Fruit fly (Drosophila melanogaster) whole organism, embryonic: Measurements from ENCODE around the gene SPH93.

Source experiments
- Ada2b ChIP-seq: fragments of 200-800 bp; sonication (Bioruptor generic); IDR thresholded peaks from 2 replicates; pipeline ENCODE4 v1.3.6; 2022; ENCODE audit warnings: missing biosample characterization, missing genetic modification characterization
- CG10321 ChIP-seq: fragments of 200-800 bp; sonication (Bioruptor generic); IDR thresholded peaks from 2 replicates; pipeline ENCODE4 v1.3.6; 2022; ENCODE audit warnings: missing biosample characterization, missing genetic modification characterization
- CG10654 ChIP-seq: fragments of 200-800 bp; sonication (Bioruptor generic); optimal IDR thresholded peaks from 2 replicates; lab custom pipeline; 2016; ENCODE audit warnings: missing biosample characterization, missing genetic modification characterization
- CG12299 ChIP-seq: fragments of 200-800 bp; sonication (Bioruptor generic); optimal IDR thresholded peaks from 2 replicates; lab custom pipeline; 2018; ENCODE audit warnings: missing biosample characterization, mild to moderate bottlenecking, missing genetic modification characterization
- CG1233 ChIP-seq: fragments of 200-800 bp; sonication (Bioruptor generic); optimal IDR thresholded peaks from 4 replicates; lab custom pipeline; 2018; ENCODE audit warnings: missing biosample characterization, mild to moderate bottlenecking, missing genetic modification characterization
- CG13123 ChIP-seq: fragments of 200-800 bp; sonication (Bioruptor generic); optimal IDR thresholded peaks from 2 replicates; lab custom pipeline; 2016; ENCODE audit warnings: missing biosample characterization, missing genetic modification characterization
- CG14710 ChIP-seq: fragments of 200-800 bp; sonication (Bioruptor generic); optimal IDR thresholded peaks from 3 replicates; lab custom pipeline; 2019; ENCODE audit warnings: missing biosample characterization, mild to moderate bottlenecking, missing genetic modification characterization, moderate library complexity
- CG15696 ChIP-seq: fragments of 200-800 bp; sonication (Bioruptor generic); optimal IDR thresholded peaks from 2 replicates; lab custom pipeline; 2019; ENCODE audit warnings: missing biosample characterization, mild to moderate bottlenecking, missing genetic modification characterization, moderate library complexity
- CG16815 ChIP-seq: fragments of 200-800 bp; sonication (Bioruptor generic); optimal IDR thresholded peaks from 3 replicates; lab custom pipeline; 2017; ENCODE audit warnings: missing biosample characterization, mild to moderate bottlenecking, missing genetic modification characterization
- CG16863 ChIP-seq: fragments of 200-800 bp; sonication (Bioruptor generic); optimal IDR thresholded peaks from 3 replicates; lab custom pipeline; 2016; ENCODE audit warnings: missing biosample characterization, missing genetic modification characterization
- CG17829 ChIP-seq: fragments of 200-800 bp; optimal IDR thresholded peaks from 2 replicates; lab custom pipeline; 2019; ENCODE audit warnings: missing biosample characterization, mild to moderate bottlenecking, missing genetic modification characterization, moderate library complexity
- CG1832 ChIP-seq: fragments of 200-800 bp; sonication (Bioruptor generic); optimal IDR thresholded peaks from 2 replicates; lab custom pipeline; 2017; ENCODE audit warnings: missing biosample characterization, mild to moderate bottlenecking, missing genetic modification characterization, inconsistent platforms
- CG3281 ChIP-seq: fragments of 200-800 bp; sonication (Bioruptor generic); optimal IDR thresholded peaks from 3 replicates; lab custom pipeline; 2017; ENCODE audit warnings: missing biosample characterization, mild to moderate bottlenecking, missing genetic modification characterization
- CG33213 ChIP-seq: fragments of 200-800 bp; sonication (Bioruptor generic); optimal IDR thresholded peaks from 3 replicates; lab custom pipeline; 2016; ENCODE audit warnings: missing biosample characterization, missing genetic modification characterization
- CG4854 ChIP-seq: fragments of 200-800 bp; sonication (Bioruptor generic); optimal IDR thresholded peaks from 2 replicates; lab custom pipeline; 2016; ENCODE audit warnings: missing biosample characterization, missing genetic modification characterization, inconsistent platforms
- CG6272 ChIP-seq: fragments of 200-800 bp; sonication (Bioruptor generic); IDR thresholded peaks from 2 replicates; pipeline ENCODE4 v1.3.6; 2022; ENCODE audit warnings: missing biosample characterization, missing genetic modification characterization
- CG6791 ChIP-seq: fragments of 200-800 bp; sonication (Bioruptor generic); IDR thresholded peaks from 3 replicates; pipeline ENCODE4 v1.3.6; 2022; ENCODE audit warnings: missing biosample characterization, missing genetic modification characterization; ENCODE audit not compliant: partially characterized antibody
- CG6813 ChIP-seq: fragments of 200-800 bp; sonication (Bioruptor generic); optimal IDR thresholded peaks from 2 replicates; lab custom pipeline; 2017; ENCODE audit warnings: missing biosample characterization, missing genetic modification characterization, mild to moderate bottlenecking, moderate library complexity, missing genetic modification reagents
- CG6854 ChIP-seq: fragments of 200-800 bp; sonication (Bioruptor generic); optimal IDR thresholded peaks from 3 replicates; lab custom pipeline; 2017; ENCODE audit warnings: missing biosample characterization, mild to moderate bottlenecking, missing genetic modification characterization
- CG7357 ChIP-seq: fragments of 200-800 bp; sonication (Bioruptor generic); IDR thresholded peaks from 3 replicates; pipeline ENCODE4 v1.3.6; 2022; ENCODE audit warnings: missing biosample characterization, missing genetic modification characterization
- CG7839 ChIP-seq: fragments of 200-800 bp; sonication (Bioruptor generic); optimal IDR thresholded peaks from 3 replicates; lab custom pipeline; 2018; ENCODE audit warnings: missing biosample characterization, mild to moderate bottlenecking, missing genetic modification characterization, moderate library complexity
- CG8089 ChIP-seq: fragments of 200-800 bp; sonication (Bioruptor generic); optimal IDR thresholded peaks from 3 replicates; lab custom pipeline; 2016; ENCODE audit warnings: missing biosample characterization, missing genetic modification characterization
- CG8388 ChIP-seq: fragments of 200-800 bp; sonication (Bioruptor generic); optimal IDR thresholded peaks from 2 replicates; lab custom pipeline; 2019; ENCODE audit warnings: missing biosample characterization, mild to moderate bottlenecking, missing genetic modification characterization, moderate library complexity
- Camta ChIP-seq: fragments of 200-800 bp; sonication (Bioruptor generic); optimal IDR thresholded peaks from 2 replicates; lab custom pipeline; 2016; ENCODE audit warnings: missing biosample characterization, missing genetic modification characterization
- Dad ChIP-seq: fragments of 200-800 bp; sonication (Bioruptor generic); optimal IDR thresholded peaks from 3 replicates; lab custom pipeline; 2016; ENCODE audit warnings: missing biosample characterization, missing genetic modification characterization
- Deaf1 ChIP-seq: fragments of 200-800 bp; optimal IDR thresholded peaks from 3 replicates; lab custom pipeline; 2019; ENCODE audit warnings: missing biosample characterization, mild to moderate bottlenecking, missing genetic modification characterization, moderate library complexity
- H2.0 ChIP-seq: fragments of 200-800 bp; sonication (Bioruptor generic); IDR thresholded peaks from 2 replicates; pipeline ENCODE4 v1.3.6; 2022; ENCODE audit warnings: missing biosample characterization, missing genetic modification characterization
- MBD-R2 ChIP-seq: fragments of 200-800 bp; sonication (Bioruptor generic); IDR thresholded peaks from 2 replicates; pipeline ENCODE4 v1.3.6; 2022; ENCODE audit warnings: missing biosample characterization, missing genetic modification characterization
- Opbp ChIP-seq: fragments of 200-800 bp; sonication (Bioruptor generic); IDR thresholded peaks from 3 replicates; pipeline ENCODE4 v1.3.6; 2022; ENCODE audit warnings: missing biosample characterization, missing genetic modification characterization; ENCODE audit not compliant: partially characterized antibody
- Pdp1 ChIP-seq, 2 experiments: fragments of 200-800 bp; sonication (Bioruptor generic); optimal IDR thresholded peaks; 3 replicates each; lab custom pipeline; 2016; ENCODE audit warnings: missing biosample characterization in 2 of 2, missing genetic modification characterization in 2 of 2, mild to moderate bottlenecking in 1 of 2, moderate library complexity in 1 of 2
- Taf1 ChIP-seq: fragments of 200-800 bp; sonication (Bioruptor generic); IDR thresholded peaks from 2 replicates; pipeline ENCODE4 v1.3.6; 2022; ENCODE audit warnings: missing biosample characterization, missing genetic modification characterization
- ac ChIP-seq: fragments of 200-800 bp; sonication (Bioruptor generic); optimal IDR thresholded peaks from 3 replicates; lab custom pipeline; 2017; ENCODE audit warnings: missing biosample characterization, mild to moderate bottlenecking, missing genetic modification characterization
- ara ChIP-seq: fragments of 200-800 bp; sonication (Bioruptor generic); IDR thresholded peaks from 2 replicates; pipeline ENCODE4 v1.3.6; 2022; ENCODE audit warnings: missing biosample characterization, missing genetic modification characterization
- dmrt11E ChIP-seq: fragments of 200-800 bp; sonication (Bioruptor generic); optimal IDR thresholded peaks from 3 replicates; lab custom pipeline; 2018; ENCODE audit warnings: missing biosample characterization, mild to moderate bottlenecking, missing genetic modification characterization, moderate library complexity
- gem ChIP-seq: fragments of 200-800 bp; sonication (Bioruptor generic); optimal IDR thresholded peaks from 2 replicates; lab custom pipeline; 2019; ENCODE audit warnings: missing biosample characterization, mild to moderate bottlenecking, missing genetic modification characterization, moderate library complexity
- jing ChIP-seq: fragments of 200-800 bp; sonication (Bioruptor generic); optimal IDR thresholded peaks from 2 replicates; lab custom pipeline; 2018; ENCODE audit warnings: missing biosample characterization, mild to moderate bottlenecking, missing genetic modification characterization
- jumu ChIP-seq: fragments of 200-800 bp; sonication (Bioruptor generic); optimal IDR thresholded peaks from 3 replicates; lab custom pipeline; 2016; ENCODE audit warnings: missing biosample characterization, missing genetic modification characterization
- nerfin-2 ChIP-seq: fragments of 200-800 bp; sonication (Bioruptor generic); IDR thresholded peaks from 2 replicates; pipeline ENCODE4 v1.3.6; 2022; ENCODE audit warnings: missing biosample characterization, missing genetic modification characterization; ENCODE audit not compliant: partially characterized antibody
- oc ChIP-seq: fragments of 200-800 bp; sonication (Bioruptor generic); optimal IDR thresholded peaks from 2 replicates; lab custom pipeline; 2018; ENCODE audit warnings: missing biosample characterization, mild to moderate bottlenecking, missing genetic modification characterization, moderate library complexity
- pho ChIP-seq: fragments of 200-800 bp; sonication (Bioruptor generic); optimal IDR thresholded peaks from 2 replicates; lab custom pipeline; 2016; ENCODE audit warnings: missing biosample characterization, missing genetic modification characterization
- pzg ChIP-seq: fragments of 200-800 bp; sonication (Bioruptor generic); optimal IDR thresholded peaks from 3 replicates; lab custom pipeline; 2018; ENCODE audit warnings: missing biosample characterization, mild to moderate bottlenecking, missing genetic modification characterization, moderate library complexity
- sens ChIP-seq: fragments of 200-800 bp; sonication (Bioruptor generic); peaks from one replicate; lab custom pipeline; 2016; ENCODE audit warnings: missing biosample characterization, missing genetic modification characterization
- slou ChIP-seq: fragments of 200-800 bp; sonication (Bioruptor generic); optimal IDR thresholded peaks from 3 replicates; lab custom pipeline; 2016; ENCODE audit warnings: missing biosample characterization, missing genetic modification characterization
- ssp ChIP-seq: fragments of 200-800 bp; sonication (Bioruptor generic); IDR thresholded peaks from 2 replicates; pipeline ENCODE4 v1.3.6; 2022; ENCODE audit warnings: missing biosample characterization, missing genetic modification characterization
- tll ChIP-seq, 2 experiments: fragments of 200-800 bp in 1 of 2; fragments of >200 bp in 1 of 2; sonication (Bioruptor generic) in 1 of 2; optimal IDR thresholded peaks; 2 replicates each; lab custom pipeline; 2017 to 2019; ENCODE audit warnings: missing biosample characterization in 2 of 2, missing genetic modification characterization in 2 of 2, mild to moderate bottlenecking in 1 of 2, moderate library complexity in 1 of 2
- unpg ChIP-seq: fragments of 200-800 bp; sonication (Bioruptor generic); optimal IDR thresholded peaks from 3 replicates; lab custom pipeline; 2018; ENCODE audit warnings: missing biosample characterization, mild to moderate bottlenecking, missing genetic modification characterization, moderate library complexity
- usp ChIP-seq: fragments of >200 bp; optimal IDR thresholded peaks from 2 replicates; lab custom pipeline; 2017; ENCODE audit warnings: missing biosample characterization, missing genetic modification characterization
- yki ChIP-seq: fragments of >200 bp; optimal IDR thresholded peaks from 3 replicates; lab custom pipeline; 2018

The SPH93 gene

DNA sequence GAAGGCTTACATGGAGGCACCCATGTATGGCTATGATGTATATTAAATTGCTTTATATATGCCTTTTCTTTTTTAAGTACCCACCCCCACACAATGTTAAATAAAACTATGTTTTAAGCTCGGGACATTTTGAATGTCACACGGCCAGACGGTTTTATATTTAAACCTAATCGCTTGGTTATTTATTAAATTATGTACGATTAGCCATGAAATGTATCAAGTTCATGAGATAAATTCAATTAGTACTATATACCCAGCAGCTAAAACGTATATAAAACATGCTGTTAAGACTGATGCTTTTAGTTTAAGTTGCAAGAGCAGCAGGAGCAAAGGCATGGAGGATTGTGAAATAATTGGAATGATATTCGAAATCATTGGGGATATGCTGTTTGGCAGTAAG is 29.7 kb upstream of the SPH93 start, which contains the start of the genes CG43221 and CG43645:
Gene CG43221, plus strand, starts transcription at position 301 of the 400 bp plus-strand sequence.
Gene CG43645, plus strand, starts transcription at position 301 of the 400 bp plus-strand sequence.
- TF ChIP-seq sens (GFP tag; lab: Kevin White, UChicago), result peak; percentile 4
- no peak for TF ChIP-seq H2.0 (GFP tag; lab: Robert Waterston, UW)
- no peak for TF ChIP-seq CG8388 (GFP tag; lab: Kevin White, UChicago)

DNA sequence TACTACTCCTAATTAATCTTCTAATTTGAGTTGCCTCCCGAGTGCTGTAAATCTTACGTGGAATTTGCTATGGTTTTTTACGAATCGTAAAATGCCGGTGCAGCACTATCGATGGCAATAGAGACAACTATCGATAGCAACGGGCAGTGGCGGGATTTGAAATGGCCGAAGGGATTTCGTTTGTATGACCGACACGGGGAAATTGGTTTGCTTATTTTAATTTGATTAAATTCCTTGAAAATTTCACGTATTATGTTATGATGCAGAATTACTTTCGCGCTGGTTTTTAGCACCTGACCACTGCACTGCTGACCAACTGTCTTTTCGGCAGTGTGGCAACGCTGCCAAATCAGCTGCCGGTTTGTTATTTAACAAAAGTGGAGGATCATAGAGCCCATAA is 28.5 kb upstream of the SPH93 start, which contains the start of the genes GCS2beta and CG5131:
Gene GCS2beta, minus strand, starts transcription at position 134 of the 400 bp plus-strand sequence.
Gene CG5131, plus strand, starts transcription at position 328 of the 400 bp plus-strand sequence.
- TF ChIP-seq CG6854 (GFP tag; lab: Kevin White, UChicago), result peak; percentile 67
- peak; percentile 89 for TF ChIP-seq CG14710 (tag; lab: Kevin White, UChicago)
- TF ChIP-seq oc (tag; lab: Kevin White, UChicago), result peak; percentile 74
- no peak for TF ChIP-seq tll (GFP tag; optimal IDR thresholded peaks at IDR 0.05; lab: Kevin White, UChicago)
- peak; percentile 93 for TF ChIP-seq CG10654 (GFP tag; lab: Kevin White, UChicago)
- peak; percentile 98 for TF ChIP-seq jumu
- TF ChIP-seq Opbp, result peak; percentile 89
- TF ChIP-seq CG13123 (GFP tag; lab: Kevin White, UChicago), result peak; percentile 88
- peak; percentile 97 to 98 for TF ChIP-seq Pdp1 (GFP tag; optimal IDR thresholded peaks at IDR 0.05; lab: Kevin White, UChicago)
- peak; percentile 95 for TF ChIP-seq CG6272
- TF ChIP-seq CG12299 (tag; lab: Kevin White, UChicago), result peak; percentile 59
- TF ChIP-seq CG16815 (GFP tag; lab: Kevin White, UChicago), result peak; percentile 91
- peak; percentile 86 for TF ChIP-seq ssp (GFP tag; lab: Robert Waterston, UW)
- TF ChIP-seq Deaf1 (tag; lab: Kevin White, UChicago), result no peak
- TF ChIP-seq usp (GFP tag; lab: Kevin White, UChicago), result no peak
- peak; percentile 90 for TF ChIP-seq CG8089 (GFP tag; lab: Kevin White, UChicago)
- peak; percentile 98 for TF ChIP-seq pho
- peak; percentile 66 for TF ChIP-seq CG10321 (GFP tag; lab: Robert Waterston, UW)
- TF ChIP-seq ara, result peak; percentile 84
- TF ChIP-seq gem, result peak; percentile 95
- peak; percentile 82 for TF ChIP-seq pzg (GFP tag; lab: Kevin White, UChicago)
- peak; percentile 87 for TF ChIP-seq jing
- TF ChIP-seq ac (GFP tag; lab: Kevin White, UChicago), result peak; percentile 48
- TF ChIP-seq slou (GFP tag; lab: Kevin White, UChicago), result peak; percentile 96
- peak; percentile 81 for TF ChIP-seq dmrt11E (tag; lab: Kevin White, UChicago)
- TF ChIP-seq CG7839, result peak; percentile 89
- TF ChIP-seq CG1832 (GFP tag; lab: Kevin White, UChicago), result no peak
- peak; percentile 74 for TF ChIP-seq CG6791
- peak; percentile 88 for TF ChIP-seq CG17829
- peak; percentile 95 for TF ChIP-seq CG16863
- peak; percentile 92 for TF ChIP-seq unpg
- peak; percentile 94 for TF ChIP-seq Dad
- peak; percentile 94 for TF ChIP-seq Ada2b
- TF ChIP-seq yki (lab: Kevin White, UChicago), result no peak
- peak; percentile 87 for TF ChIP-seq CG7357 (GFP tag; lab: Robert Waterston, UW)
- TF ChIP-seq Taf1, result peak; percentile 93
- peak; percentile 88 for TF ChIP-seq CG1233
- peak; percentile 99 for TF ChIP-seq MBD-R2 (GFP tag; lab: Robert Waterston, UW)
- TF ChIP-seq CG4854 (GFP tag; lab: Kevin White, UChicago), result peak; percentile 91
- TF ChIP-seq CG15696, result peak; percentile 82
- TF ChIP-seq CG6813 (GFP tag; lab: Kevin White, UChicago), result peak; percentile 78
- peak; percentile 93 for TF ChIP-seq Camta (GFP tag; lab: Kevin White, UChicago)
- TF ChIP-seq nerfin-2 (GFP tag; lab: Robert Waterston, UW), result peak; percentile 62; the same call in 1 of the 2 replicates
- TF ChIP-seq CG33213 (GFP tag; lab: Kevin White, UChicago), result peak; percentile 93
- TF ChIP-seq CG3281, result peak; percentile 89
